Worm (Caenorhabditis elegans) whole organism, young adult: ENCODE results near the gene tag-322.

Source experiments
- B0261.1 ChIP-seq: sonication (generic microtip); optimal IDR thresholded peaks from 2 replicates; lab custom pipeline; 2016; ENCODE audit warnings: mild to moderate bottlenecking, missing genetic modification characterization, moderate library complexity, missing compliant biosample characterization
- F10E7.11 ChIP-seq: sonication (generic microtip); optimal IDR thresholded peaks from 2 replicates; lab custom pipeline; 2017; ENCODE audit warnings: mild to moderate bottlenecking, missing genetic modification characterization, moderate library complexity, missing compliant biosample characterization
- F33H1.4 ChIP-seq: fragments of 200-800 bp; sonication (Bioruptor generic); IDR thresholded peaks from 2 replicates; pipeline ENCODE4 v1.3.6; 2022; ENCODE audit warnings: missing genetic modification reagents, missing genetic modification characterization, missing compliant biosample characterization
- F57A8.1 ChIP-seq: fragments of 200-800 bp; sonication (Bioruptor generic); optimal IDR thresholded peaks from 2 replicates; lab custom pipeline; 2018; ENCODE audit warnings: mild to moderate bottlenecking, missing genetic modification characterization, moderate library complexity, missing compliant biosample characterization
- F57C9.4 ChIP-seq: sonication (generic microtip); optimal IDR thresholded peaks from 2 replicates; lab custom pipeline; 2017; ENCODE audit warnings: mild to moderate bottlenecking, missing genetic modification characterization, missing compliant biosample characterization
- T26A5.8 ChIP-seq: sonication (generic microtip); optimal IDR thresholded peaks from 2 replicates; lab custom pipeline; 2016; ENCODE audit warnings: missing genetic modification characterization, missing compliant biosample characterization
- Y53F4B.3 ChIP-seq: fragments of 200-800 bp; sonication (Bioruptor generic); IDR thresholded peaks from 2 replicates; pipeline ENCODE4 v1.3.6; 2022; ENCODE audit warnings: missing genetic modification reagents, missing genetic modification characterization, missing compliant biosample characterization
- Y53G8AR.9 ChIP-seq: fragments of 200-800 bp; sonication (Bioruptor generic); conservative IDR thresholded peaks from 2 replicates; pipeline ENCODE4 v1.3.6; 2022; ENCODE audit warnings: missing genetic modification reagents, missing genetic modification characterization, missing compliant biosample characterization
- Y67H2A.10 ChIP-seq: fragments of 200-800 bp; sonication (Bioruptor generic); conservative IDR thresholded peaks from 2 replicates; pipeline ENCODE4 v1.3.6; 2022; ENCODE audit warnings: missing genetic modification reagents, missing genetic modification characterization, missing compliant biosample characterization
- Y79H2A.3 ChIP-seq: fragments of 200-800 bp; sonication (Bioruptor generic); conservative IDR thresholded peaks from 2 replicates; pipeline ENCODE4 v1.3.6; 2022; ENCODE audit warnings: missing genetic modification reagents, missing genetic modification characterization, missing compliant biosample characterization
- ZK185.1 ChIP-seq: sonication (generic microtip); optimal IDR thresholded peaks from 2 replicates; lab custom pipeline; 2016; ENCODE audit warnings: mild to moderate bottlenecking, missing genetic modification characterization, missing compliant biosample characterization; ENCODE audit not compliant: poor library complexity, severe bottlenecking
- akir-1 ChIP-seq: fragments of 200-800 bp; sonication (Bioruptor generic); optimal IDR thresholded peaks from 2 replicates; lab custom pipeline; 2018; ENCODE audit warnings: mild to moderate bottlenecking, missing genetic modification characterization, moderate library complexity, missing compliant biosample characterization
- aptf-2 ChIP-seq: fragments of 200-800 bp; sonication (Bioruptor generic); conservative IDR thresholded peaks from 2 replicates; pipeline ENCODE4 v1.3.6; 2022; ENCODE audit warnings: missing genetic modification reagents, missing genetic modification characterization, missing compliant biosample characterization
- aptf-3 ChIP-seq: fragments of 200-800 bp; sonication (Bioruptor generic); IDR thresholded peaks from 2 replicates; pipeline ENCODE4 v1.3.6; 2022; ENCODE audit warnings: missing genetic modification characterization, missing compliant biosample characterization
- atf-7 ChIP-seq: sonication (generic microtip); optimal IDR thresholded peaks from 2 replicates; lab custom pipeline; 2017; ENCODE audit warnings: mild to moderate bottlenecking, missing genetic modification characterization, missing compliant biosample characterization
- attf-5 ChIP-seq: fragments of 200-800 bp; sonication (Bioruptor generic); optimal IDR thresholded peaks from 2 replicates; lab custom pipeline; 2018; ENCODE audit warnings: mild to moderate bottlenecking, missing genetic modification characterization, missing compliant biosample characterization
- bed-2 ChIP-seq: fragments of 200-800 bp; sonication (Bioruptor generic); IDR thresholded peaks from 2 replicates; pipeline ENCODE4 v1.3.6; 2022; ENCODE audit warnings: missing genetic modification reagents, missing genetic modification characterization, missing compliant biosample characterization
- ccch-3 ChIP-seq: fragments of 200-800 bp; sonication (Bioruptor generic); optimal IDR thresholded peaks from 2 replicates; lab custom pipeline; 2018; ENCODE audit warnings: mild to moderate bottlenecking, missing genetic modification characterization, missing compliant biosample characterization
- cebp-1 ChIP-seq, 2 experiments: fragments of 200-800 bp in 1 of 2; sonication (Bioruptor generic) in 1 of 2; sonication (generic microtip) in 1 of 2; IDR thresholded peaks in 1 of 2; optimal IDR thresholded peaks in 1 of 2; 2 replicates each; pipeline versions ENCODE4 v1.3.6 to Lab custom; 2017 to 2022; ENCODE audit warnings: missing compliant biosample characterization in 2 of 2, missing genetic modification characterization in 2 of 2, mild to moderate bottlenecking in 1 of 2, missing genetic modification reagents in 1 of 2, moderate library complexity in 1 of 2
- ceh-27 ChIP-seq: fragments of 200-800 bp; sonication (Bioruptor generic); optimal IDR thresholded peaks from 2 replicates; lab custom pipeline; 2018; ENCODE audit warnings: mild to moderate bottlenecking, missing genetic modification characterization, moderate library complexity, missing compliant biosample characterization
- dpff-1 ChIP-seq: sonication (generic microtip); optimal IDR thresholded peaks from 2 replicates; lab custom pipeline; 2017; ENCODE audit warnings: mild to moderate bottlenecking, missing genetic modification characterization, missing compliant biosample characterization
- egl-18 ChIP-seq: fragments of 200-800 bp; sonication (Bioruptor generic); IDR thresholded peaks from 2 replicates; pipeline ENCODE4 v1.3.6; 2022; ENCODE audit warnings: missing genetic modification reagents, missing genetic modification characterization, missing compliant biosample characterization
- ets-4 ChIP-seq: fragments of 200-800 bp; sonication (Bioruptor generic); optimal IDR thresholded peaks from 2 replicates; lab custom pipeline; 2018; ENCODE audit warnings: mild to moderate bottlenecking, missing genetic modification characterization, missing compliant biosample characterization
- him-1 ChIP-seq: sonication (generic microtip); optimal IDR thresholded peaks from 2 replicates; lab custom pipeline; 2016; ENCODE audit warnings: missing genotype, missing genetic modification reagents, missing genetic modification characterization, missing compliant biosample characterization
- hlh-26 ChIP-seq: fragments of 200-800 bp; sonication (Bioruptor generic); conservative IDR thresholded peaks from 2 replicates; pipeline ENCODE4 v1.3.6; 2022; ENCODE audit warnings: missing genetic modification reagents, missing genetic modification characterization, missing compliant biosample characterization
- lag-1 ChIP-seq: fragments of 200-800 bp; sonication (Bioruptor generic); IDR thresholded peaks from 2 replicates; pipeline ENCODE4 v1.3.6; 2022; ENCODE audit warnings: missing genetic modification reagents, missing genetic modification characterization, missing compliant biosample characterization
- lin-40 ChIP-seq: sonication (generic microtip); optimal IDR thresholded peaks from 2 replicates; lab custom pipeline; 2016; ENCODE audit warnings: missing genetic modification characterization, mild to moderate bottlenecking, missing compliant biosample characterization, missing genotype, missing genetic modification reagents
- lin-54 ChIP-seq: fragments of 200-800 bp; sonication (Bioruptor generic); optimal IDR thresholded peaks from 2 replicates; lab custom pipeline; 2018; ENCODE audit warnings: mild to moderate bottlenecking, missing genetic modification characterization, missing compliant biosample characterization
- madf-6 ChIP-seq: fragments of 200-800 bp; sonication (Bioruptor generic); IDR thresholded peaks from 2 replicates; pipeline ENCODE4 v1.3.6; 2022; ENCODE audit warnings: missing genetic modification reagents, missing genetic modification characterization, missing compliant biosample characterization
- mcd-1 ChIP-seq: fragments of 200-800 bp; sonication (Bioruptor generic); IDR thresholded peaks from 2 replicates; pipeline ENCODE4 v1.3.6; 2022; ENCODE audit warnings: missing genetic modification reagents, missing genetic modification characterization, missing compliant biosample characterization
- mxl-1 ChIP-seq: sonication (generic microtip); optimal IDR thresholded peaks from 2 replicates; lab custom pipeline; 2016; ENCODE audit warnings: missing genetic modification characterization, missing compliant biosample characterization
- nhr-80 ChIP-seq: sonication (generic microtip); optimal IDR thresholded peaks from 2 replicates; lab custom pipeline; 2016; ENCODE audit warnings: missing genetic modification characterization, missing compliant biosample characterization
- nhr-90 ChIP-seq: sonication (generic microtip); optimal IDR thresholded peaks from 2 replicates; lab custom pipeline; 2016; ENCODE audit warnings: missing genotype, mild to moderate bottlenecking, missing genetic modification characterization, missing compliant biosample characterization
- pha-4 ChIP-seq: fragments of 150-350 bp; sonication (generic microtip); optimal IDR thresholded peaks from 2 replicates; lab custom pipeline; 2014; ENCODE audit warnings: missing biosample characterization, missing genetic modification reagents, missing genetic modification characterization
- rec-8 ChIP-seq, 2 experiments: sonication (generic microtip); optimal IDR thresholded peaks; 2 replicates each; lab custom pipeline; 2016; ENCODE audit warnings: mild to moderate bottlenecking in 2 of 2, missing genetic modification characterization in 2 of 2, missing genetic modification reagents in 2 of 2, missing genotype in 2 of 2, missing biosample characterization in 1 of 2, missing compliant biosample characterization in 1 of 2, moderate library complexity in 1 of 2
- repo-1 ChIP-seq: sonication (generic microtip); optimal IDR thresholded peaks from 2 replicates; lab custom pipeline; 2017; ENCODE audit warnings: mild to moderate bottlenecking, missing genetic modification characterization, missing compliant biosample characterization
- rpc-1 ChIP-seq, 2 experiments: fragments of 150-350 bp in 1 of 2; sonication (generic microtip) in 1 of 2; optimal IDR thresholded peaks; 2 replicates each; lab custom pipeline; 2014 to 2018; ENCODE audit warnings: missing biosample characterization in 1 of 2, missing genetic modification characterization in 1 of 2, missing genetic modification reagents in 1 of 2, missing genotype in 1 of 2
- somi-1 ChIP-seq: fragments of 200-800 bp; sonication (Bioruptor generic); optimal IDR thresholded peaks from 2 replicates; lab custom pipeline; 2018; ENCODE audit warnings: mild to moderate bottlenecking, missing genetic modification characterization, missing compliant biosample characterization
- xnd-1 ChIP-seq: sonication (generic microtip); optimal IDR thresholded peaks from 2 replicates; lab custom pipeline; 2016; ENCODE audit warnings: missing genotype, missing genetic modification reagents, missing genetic modification characterization, missing compliant biosample characterization
- zfh-2 ChIP-seq: fragments of 200-800 bp; sonication (Bioruptor generic); conservative IDR thresholded peaks from 2 replicates; pipeline ENCODE4 v1.3.6; 2022; ENCODE audit warnings: missing genetic modification reagents, missing genetic modification characterization, missing compliant biosample characterization
- zim-3 ChIP-seq: sonication (generic microtip); optimal IDR thresholded peaks from 2 replicates; lab custom pipeline; 2017; ENCODE audit warnings: mild to moderate bottlenecking, missing genetic modification characterization, moderate library complexity, missing compliant biosample characterization
- ztf-18 ChIP-seq: sonication (generic microtip); optimal IDR thresholded peaks from 2 replicates; lab custom pipeline; 2016; ENCODE audit warnings: missing genotype, mild to moderate bottlenecking, missing genetic modification characterization, missing compliant biosample characterization
- ztf-28 ChIP-seq: fragments of 200-800 bp; sonication (Bioruptor generic); IDR thresholded peaks from 2 replicates; pipeline ENCODE4 v1.3.6; 2022; ENCODE audit warnings: missing genetic modification reagents, missing genetic modification characterization, missing compliant biosample characterization

The tag-322 gene

ce11 chrIV:7791821-7792446 is 6.6 kb upstream of the tag-322 start, which contains the start of gene C33H5.13:
C33H5.13 (minus strand) TSS chrIV:7792263.
- TF ChIP-seq ZK185.1: peak; percentile 12
- TF ChIP-seq Y53G8AR.9 (GFP tag; lab: Robert Waterston, UW): 0 out of 2 replicates have a peak, but pooled peaks have one; percentile 60
- TF ChIP-seq nhr-80: peak; percentile 66
- no peak for TF ChIP-seq T26A5.8 (tag; lab: Kevin White, UChicago)
- TF ChIP-seq cebp-1 (GFP tag; IDR thresholded peaks at IDR 0.05; lab: Robert Waterston, UW): no peak
- TF ChIP-seq cebp-1 (tag; optimal IDR thresholded peaks at IDR 0.05; lab: Kevin White, UChicago): peak; percentile 28

ce11 chrIV:7790801-7791588 is 5.6 kb upstream of the tag-322 start, which contains the start of gene rsp-6:
rsp-6 (minus strand) TSS chrIV:7791229.
- no peak for TF ChIP-seq aptf-3 (GFP tag; lab: Robert Waterston, UW)
- no peak for TF ChIP-seq hlh-26 (GFP tag; lab: Robert Waterston, UW)
- peak; percentile 43 for TF ChIP-seq him-1
- TF ChIP-seq lin-40 (tag; lab: Kevin White, UChicago): peak; percentile 63
- no peak for TF ChIP-seq F57C9.4 (tag; lab: Kevin White, UChicago)
- TF ChIP-seq F33H1.4: peak; percentile 94
- peak; percentile 18; the same call in 1 of the 2 replicates for TF ChIP-seq Y67H2A.10 (GFP tag; lab: Robert Waterston, UW)
- TF ChIP-seq pha-4: peak; percentile 13
- peak; percentile 83 for TF ChIP-seq ceh-27 (GFP tag; lab: Kevin White, UChicago)
- TF ChIP-seq attf-5 (GFP tag; lab: Kevin White, UChicago): peak; percentile 59
- no peak for TF ChIP-seq bed-2 (GFP tag; lab: Robert Waterston, UW)
- no peak for TF ChIP-seq repo-1 (tag; lab: Kevin White, UChicago)
- TF ChIP-seq madf-6 (GFP tag; lab: Robert Waterston, UW): peak; percentile 95
- TF ChIP-seq lin-54: peak; percentile 88
- TF ChIP-seq ztf-18 (tag; lab: Kevin White, UChicago): peak; percentile 27
- TF ChIP-seq ccch-3 (GFP tag; lab: Kevin White, UChicago): no peak
- TF ChIP-seq akir-1: no peak
- TF ChIP-seq mcd-1 (GFP tag; lab: Robert Waterston, UW): peak; percentile 83
- no peak for TF ChIP-seq zim-3 (tag; lab: Kevin White, UChicago)
- no peak for TF ChIP-seq F10E7.11
- peak; percentile 89 for TF ChIP-seq Y53G8AR.9 (GFP tag; lab: Robert Waterston, UW)
- TF ChIP-seq ztf-28: 0 out of 2 replicates have a peak, but pooled peaks have one; percentile 8
- no peak for TF ChIP-seq Y79H2A.3
- TF ChIP-seq F57A8.1 (GFP tag; lab: Kevin White, UChicago): no peak
- no peak for TF ChIP-seq mxl-1
- no peak for TF ChIP-seq ets-4
- no peak for TF ChIP-seq B0261.1
- no peak for TF ChIP-seq dpff-1 (tag; lab: Kevin White, UChicago)
- no peak for TF ChIP-seq Y53F4B.3
- peak; percentile 19 for TF ChIP-seq nhr-90
- TF ChIP-seq somi-1 (GFP tag; lab: Kevin White, UChicago): no peak
- no peak for TF ChIP-seq zfh-2 (GFP tag; lab: Robert Waterston, UW)
- TF ChIP-seq ZK185.1: peak; percentile 82
- peak; percentile 78 for TF ChIP-seq xnd-1 (tag; lab: Kevin White, UChicago)
- TF ChIP-seq rpc-1 (optimal IDR thresholded peaks at IDR 0.05; lab: Kevin White, UChicago): no peak
- no peak for TF ChIP-seq rpc-1 (tag; optimal IDR thresholded peaks at IDR 0.05; lab: Kevin White, UChicago)
- no peak for TF ChIP-seq lag-1 (GFP tag; lab: Robert Waterston, UW)
- peak; percentile 29; the same call in 1 of the 2 replicates for TF ChIP-seq aptf-2 (GFP tag; lab: Robert Waterston, UW)
- no peak for TF ChIP-seq rec-8 (tag; optimal IDR thresholded peaks at IDR 0.05; lab: Kevin White, UChicago)
- TF ChIP-seq egl-18 (GFP tag; lab: Robert Waterston, UW): no peak
- TF ChIP-seq atf-7 (tag; lab: Kevin White, UChicago): no peak
